Worm (Caenorhabditis elegans) whole organism, young adult: Measurements from ENCODE around the gene mec-17.

Source experiments
- B0035.1 ChIP-seq: sonication (generic microtip); optimal IDR thresholded peaks from 2 replicates; lab custom pipeline; 2016; ENCODE audit warnings: missing genetic modification characterization, mild to moderate bottlenecking, missing compliant biosample characterization, missing genotype, missing genetic modification reagents
- C17E4.6 ChIP-seq: fragments of 200-800 bp; sonication (Bioruptor generic); IDR thresholded peaks from 2 replicates; pipeline ENCODE4 v1.3.6; 2022; ENCODE audit warnings: missing genetic modification reagents, missing genetic modification characterization, missing compliant biosample characterization
- D2030.7 ChIP-seq: fragments of 200-800 bp; sonication (Bioruptor generic); IDR thresholded peaks from 2 replicates; pipeline ENCODE4 v1.3.6; 2022; ENCODE audit warnings: missing genetic modification reagents, missing genetic modification characterization, missing compliant biosample characterization
- F22D6.2 ChIP-seq: sonication (generic microtip); optimal IDR thresholded peaks from 2 replicates; lab custom pipeline; 2016; ENCODE audit warnings: mild to moderate bottlenecking, missing genetic modification characterization, missing compliant biosample characterization
- F33H1.4 ChIP-seq: fragments of 200-800 bp; sonication (Bioruptor generic); IDR thresholded peaks from 2 replicates; pipeline ENCODE4 v1.3.6; 2022; ENCODE audit warnings: missing genetic modification reagents, missing genetic modification characterization, missing compliant biosample characterization
- F39B2.1 ChIP-seq: fragments of 200-800 bp; sonication (Bioruptor generic); IDR thresholded peaks from 2 replicates; pipeline ENCODE4 v1.3.6; 2022; ENCODE audit warnings: missing genetic modification reagents, missing genetic modification characterization, missing compliant biosample characterization
- F49E8.2 ChIP-seq: sonication (generic microtip); optimal IDR thresholded peaks from 3 replicates; lab custom pipeline; 2017; ENCODE audit warnings: missing genetic modification characterization, mild to moderate bottlenecking, missing compliant biosample characterization, antibody characterized with exemption, moderate library complexity; ENCODE audit not compliant: insufficient read depth
- F52B5.7 ChIP-seq: sonication (generic microtip); optimal IDR thresholded peaks from 2 replicates; lab custom pipeline; 2016; ENCODE audit warnings: mild to moderate bottlenecking, missing genetic modification characterization, missing compliant biosample characterization
- F55B11.4 ChIP-seq: sonication (generic microtip); optimal IDR thresholded peaks from 2 replicates; lab custom pipeline; 2016; ENCODE audit warnings: missing compliant biosample characterization, missing genetic modification characterization, borderline replicate concordance; ENCODE audit not compliant: insufficient read depth
- F57A8.1 ChIP-seq: fragments of 200-800 bp; sonication (Bioruptor generic); optimal IDR thresholded peaks from 2 replicates; lab custom pipeline; 2018; ENCODE audit warnings: mild to moderate bottlenecking, missing genetic modification characterization, moderate library complexity, missing compliant biosample characterization
- T07F8.4 ChIP-seq: sonication (generic microtip); optimal IDR thresholded peaks from 2 replicates; lab custom pipeline; 2016; ENCODE audit warnings: mild to moderate bottlenecking, missing genetic modification characterization, moderate library complexity, missing compliant biosample characterization
- Y95B8A.8 ChIP-seq: fragments of 200-800 bp; sonication (Bioruptor generic); IDR thresholded peaks from 2 replicates; pipeline ENCODE4 v1.3.6; 2022; ENCODE audit warnings: missing genetic modification reagents, missing genetic modification characterization, missing compliant biosample characterization
- akir-1 ChIP-seq: fragments of 200-800 bp; sonication (Bioruptor generic); optimal IDR thresholded peaks from 2 replicates; lab custom pipeline; 2018; ENCODE audit warnings: mild to moderate bottlenecking, missing genetic modification characterization, moderate library complexity, missing compliant biosample characterization
- aptf-3 ChIP-seq: fragments of 200-800 bp; sonication (Bioruptor generic); IDR thresholded peaks from 2 replicates; pipeline ENCODE4 v1.3.6; 2022; ENCODE audit warnings: missing genetic modification characterization, missing compliant biosample characterization
- attf-6 ChIP-seq: fragments of 200-800 bp; sonication (Bioruptor generic); IDR thresholded peaks from 2 replicates; pipeline ENCODE4 v1.3.6; 2022; ENCODE audit warnings: missing genetic modification reagents, missing genetic modification characterization, missing compliant biosample characterization
- cebp-1 ChIP-seq, 2 experiments: fragments of 200-800 bp in 1 of 2; sonication (Bioruptor generic) in 1 of 2; sonication (generic microtip) in 1 of 2; IDR thresholded peaks in 1 of 2; optimal IDR thresholded peaks in 1 of 2; 2 replicates each; pipeline versions ENCODE4 v1.3.6 to Lab custom; 2017 to 2022; ENCODE audit warnings: missing compliant biosample characterization in 2 of 2, missing genetic modification characterization in 2 of 2, mild to moderate bottlenecking in 1 of 2, missing genetic modification reagents in 1 of 2, moderate library complexity in 1 of 2
- ceh-27 ChIP-seq: fragments of 200-800 bp; sonication (Bioruptor generic); optimal IDR thresholded peaks from 2 replicates; lab custom pipeline; 2018; ENCODE audit warnings: mild to moderate bottlenecking, missing genetic modification characterization, moderate library complexity, missing compliant biosample characterization
- ceh-40 ChIP-seq: fragments of 200-800 bp; sonication (Bioruptor generic); IDR thresholded peaks from 2 replicates; pipeline ENCODE4 v1.3.6; 2022; ENCODE audit warnings: missing genetic modification characterization, missing compliant biosample characterization
- ceh-58 ChIP-seq: fragments of 200-800 bp; sonication (Bioruptor generic); IDR thresholded peaks from 2 replicates; pipeline ENCODE4 v1.3.6; 2022; ENCODE audit warnings: missing genetic modification characterization, missing compliant biosample characterization
- ceh-91 ChIP-seq: fragments of 200-800 bp; sonication (Bioruptor generic); IDR thresholded peaks from 2 replicates; pipeline ENCODE4 v1.3.6; 2022; ENCODE audit warnings: missing genetic modification reagents, missing genetic modification characterization, missing compliant biosample characterization
- die-1 ChIP-seq: sonication (generic microtip); optimal IDR thresholded peaks from 2 replicates; lab custom pipeline; 2016; ENCODE audit warnings: missing genotype, mild to moderate bottlenecking, missing genetic modification characterization, missing compliant biosample characterization
- efl-1 ChIP-seq: fragments of 150-350 bp; optimal IDR thresholded peaks from 2 replicates; lab custom pipeline; 2014; ENCODE audit warnings: missing biosample characterization, missing genetic modification reagents, missing genetic modification characterization
- ekl-4 ChIP-seq: fragments of 200-800 bp; sonication (Bioruptor generic); IDR thresholded peaks from 2 replicates; pipeline ENCODE4 v1.3.6; 2022; ENCODE audit warnings: missing genetic modification reagents, missing genetic modification characterization, missing compliant biosample characterization
- hmg-20 ChIP-seq: fragments of 200-800 bp; sonication (Bioruptor generic); IDR thresholded peaks from 2 replicates; pipeline ENCODE4 v1.3.6; 2022; ENCODE audit warnings: missing genetic modification reagents, missing genetic modification characterization, missing compliant biosample characterization
- let-607 ChIP-seq, 2 experiments: fragments of 200-800 bp in 1 of 2; sonication (Bioruptor generic) in 1 of 2; sonication (generic microtip) in 1 of 2; optimal IDR thresholded peaks; 2 replicates each; lab custom pipeline; 2016 to 2018; ENCODE audit warnings: mild to moderate bottlenecking in 2 of 2, missing compliant biosample characterization in 2 of 2, missing genetic modification characterization in 2 of 2, moderate library complexity in 2 of 2, missing genotype in 1 of 2
- madf-6 ChIP-seq: fragments of 200-800 bp; sonication (Bioruptor generic); IDR thresholded peaks from 2 replicates; pipeline ENCODE4 v1.3.6; 2022; ENCODE audit warnings: missing genetic modification reagents, missing genetic modification characterization, missing compliant biosample characterization
- mel-28 ChIP-seq: sonication (generic microtip); optimal IDR thresholded peaks from 2 replicates; lab custom pipeline; 2016; ENCODE audit warnings: borderline replicate concordance, mild to moderate bottlenecking, missing genetic modification characterization, missing compliant biosample characterization
- nfya-2 ChIP-seq: fragments of 200-800 bp; sonication (Bioruptor generic); IDR thresholded peaks from 2 replicates; pipeline ENCODE4 v1.3.6; 2022; ENCODE audit warnings: missing genetic modification reagents, missing genetic modification characterization, missing compliant biosample characterization
- nhr-80 ChIP-seq: sonication (generic microtip); optimal IDR thresholded peaks from 2 replicates; lab custom pipeline; 2016; ENCODE audit warnings: missing genetic modification characterization, missing compliant biosample characterization
- rcor-1 ChIP-seq: fragments of 200-800 bp; sonication (Bioruptor generic); IDR thresholded peaks from 2 replicates; pipeline ENCODE4 v1.3.6; 2022; ENCODE audit warnings: missing genetic modification reagents, missing genetic modification characterization, missing compliant biosample characterization
- somi-1 ChIP-seq: fragments of 200-800 bp; sonication (Bioruptor generic); optimal IDR thresholded peaks from 2 replicates; lab custom pipeline; 2018; ENCODE audit warnings: mild to moderate bottlenecking, missing genetic modification characterization, missing compliant biosample characterization
- sptf-2 ChIP-seq: fragments of 200-800 bp; sonication (Bioruptor generic); optimal IDR thresholded peaks from 2 replicates; lab custom pipeline; 2018; ENCODE audit warnings: mild to moderate bottlenecking, missing genetic modification characterization, missing compliant biosample characterization
- tbx-9 ChIP-seq: sonication (generic microtip); optimal IDR thresholded peaks from 2 replicates; lab custom pipeline; 2016; ENCODE audit warnings: borderline replicate concordance, missing genetic modification characterization, inconsistent platforms, missing compliant biosample characterization
- unc-130 ChIP-seq: sonication (generic microtip); optimal IDR thresholded peaks from 2 replicates; lab custom pipeline; 2016; ENCODE audit warnings: missing genetic modification reagents, missing genetic modification characterization, missing compliant biosample characterization
- xnd-1 ChIP-seq: sonication (generic microtip); optimal IDR thresholded peaks from 2 replicates; lab custom pipeline; 2016; ENCODE audit warnings: missing genotype, missing genetic modification reagents, missing genetic modification characterization, missing compliant biosample characterization
- zim-3 ChIP-seq: sonication (generic microtip); optimal IDR thresholded peaks from 2 replicates; lab custom pipeline; 2017; ENCODE audit warnings: mild to moderate bottlenecking, missing genetic modification characterization, moderate library complexity, missing compliant biosample characterization
- ztf-22 ChIP-seq: fragments of 200-800 bp; sonication (Bioruptor generic); optimal IDR thresholded peaks from 2 replicates; lab custom pipeline; 2018; ENCODE audit warnings: mild to moderate bottlenecking, missing genetic modification characterization, moderate library complexity, missing compliant biosample characterization
- ztf-26 ChIP-seq: sonication (generic microtip); optimal IDR thresholded peaks from 2 replicates; lab custom pipeline; 2017; ENCODE audit warnings: missing genetic modification characterization, missing compliant biosample characterization

mec-17 gene

ce11 chrIV:7983728-7984346 lies 3.1 kb downstream of the mec-17 start (continued):
- TF ChIP-seq madf-6 (GFP tag; lab: Robert Waterston, UW) (peak; percentile 55), nfya-2 (GFP tag; lab: Robert Waterston, UW) (0 out of 2 replicates have a peak, but pooled peaks have one; percentile 6), ztf-26 (tag; lab: Kevin White, UChicago) (peak; percentile 23), Y95B8A.8 (0 out of 2 replicates have a peak, but pooled peaks have one; percentile 46), somi-1 (GFP tag; lab: Kevin White, UChicago) (no peak), die-1 (tag; lab: Kevin White, UChicago) (peak; percentile 17), F39B2.1 (GFP tag; lab: Robert Waterston, UW) (peak; percentile 29; the same call in 1 of the 2 replicates), aptf-3 (GFP tag; lab: Robert Waterston, UW) (no peak), F49E8.2 (tag; lab: Kevin White, UChicago) (no peak), ceh-27 (GFP tag; lab: Kevin White, UChicago) (peak; percentile 3), D2030.7 (GFP tag; lab: Robert Waterston, UW) (0 out of 2 replicates have a peak, but pooled peaks have one; percentile 28), attf-6 (GFP tag; lab: Robert Waterston, UW) (peak; percentile 60; the same call in 1 of the 2 replicates), C17E4.6 (GFP tag; lab: Robert Waterston, UW) (no peak), mel-28 (tag; lab: Kevin White, UChicago) (no peak), xnd-1 (tag; lab: Kevin White, UChicago) (peak; percentile 16), ekl-4 (0 out of 2 replicates have a peak, but pooled peaks have one; percentile 30)

DNA sequence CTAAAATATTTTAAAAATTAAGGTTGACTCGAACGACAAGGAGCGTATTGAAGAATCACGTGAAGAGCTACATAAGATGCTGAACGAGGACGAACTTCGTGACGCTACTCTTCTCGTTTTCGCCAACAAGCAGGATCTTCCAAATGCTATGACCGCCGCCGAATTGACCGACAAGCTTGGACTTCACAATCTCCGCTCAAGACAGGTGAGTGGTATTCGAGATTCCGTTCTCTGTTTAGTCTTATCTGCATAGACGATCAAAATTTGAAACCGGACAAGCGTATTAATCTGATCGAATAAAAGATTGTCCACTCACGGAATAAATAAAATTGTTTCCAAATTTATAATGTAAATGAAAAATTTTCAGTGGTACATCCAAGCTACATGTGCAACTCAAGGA lies 4.0 kb downstream of the mec-17 start:
- TF ChIP-seq ceh-58 (GFP tag; lab: Robert Waterston, UW) (0 out of 2 replicates have a peak, but pooled peaks have one; percentile 37), rcor-1 (no peak)

DNA sequence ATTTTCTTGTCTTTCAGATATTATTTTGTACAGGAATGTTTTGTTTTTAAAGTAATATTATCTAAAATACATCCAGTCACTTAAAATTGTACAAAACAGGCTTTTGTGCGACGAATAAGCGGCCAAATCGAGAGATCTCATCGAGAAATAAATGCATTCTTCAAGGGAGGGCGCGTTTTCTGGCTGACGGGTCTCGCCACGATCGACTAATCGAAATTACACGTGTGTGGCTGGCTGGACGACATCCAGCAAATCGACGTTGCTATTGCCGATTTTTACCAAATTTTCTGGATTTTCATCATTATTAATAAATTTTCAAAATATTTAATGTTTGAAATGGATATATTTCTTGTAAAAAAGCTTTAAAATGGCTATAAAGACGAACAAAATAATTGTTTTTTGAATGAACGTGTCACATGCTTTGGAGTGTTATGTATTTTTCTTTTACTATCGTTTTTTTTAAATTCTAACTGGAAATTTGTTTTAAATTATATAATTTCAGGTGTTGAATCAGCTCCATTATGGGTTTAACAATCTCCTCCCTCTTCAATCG lies 4.9 kb downstream of the mec-17 start, which contains the start of gene arf-5:
TSS of gene arf-5 (plus strand) at position 503 of the 553 bp plus-strand sequence.
- TF ChIP-seq akir-1 (GFP tag; lab: Kevin White, UChicago) (no peak), ztf-22 (GFP tag; lab: Kevin White, UChicago) (no peak), nhr-80 (tag; lab: Kevin White, UChicago) (peak; percentile 2), let-607 (tag; optimal IDR thresholded peaks at IDR 0.05; lab: Kevin White, UChicago) (peak; percentile 70 to 88), ceh-27 (GFP tag; lab: Kevin White, UChicago) (peak; percentile 13), efl-1 (peak; percentile 11), F33H1.4 (peak; percentile 73)

DNA sequence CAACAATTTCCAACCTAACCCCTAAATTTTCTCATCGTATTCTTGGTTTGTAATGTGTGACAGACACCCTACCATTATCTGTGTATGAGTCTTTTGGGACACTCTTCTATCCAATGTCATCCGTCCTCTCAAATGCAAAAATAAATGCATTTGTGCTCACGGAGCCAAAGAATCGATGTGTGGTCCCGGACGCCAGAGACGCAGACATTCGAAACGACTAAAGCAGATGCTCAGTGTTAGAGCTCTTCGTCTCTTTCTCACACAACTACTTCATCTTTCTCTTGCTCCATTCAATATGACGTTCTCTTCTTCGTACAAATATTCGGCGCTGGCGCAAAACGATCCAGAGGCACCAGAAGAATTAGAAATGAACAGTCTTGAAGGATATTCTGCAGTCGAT lies 7.4 kb downstream of the mec-17 start, which contains the start of gene unc-24:
TSS of gene unc-24 (plus strand) at position 283 of the 400 bp plus-strand sequence.
- TF ChIP-seq zim-3 (tag; lab: Kevin White, UChicago) (no peak), ceh-91 (GFP tag; lab: Robert Waterston, UW) (no peak)

DNA sequence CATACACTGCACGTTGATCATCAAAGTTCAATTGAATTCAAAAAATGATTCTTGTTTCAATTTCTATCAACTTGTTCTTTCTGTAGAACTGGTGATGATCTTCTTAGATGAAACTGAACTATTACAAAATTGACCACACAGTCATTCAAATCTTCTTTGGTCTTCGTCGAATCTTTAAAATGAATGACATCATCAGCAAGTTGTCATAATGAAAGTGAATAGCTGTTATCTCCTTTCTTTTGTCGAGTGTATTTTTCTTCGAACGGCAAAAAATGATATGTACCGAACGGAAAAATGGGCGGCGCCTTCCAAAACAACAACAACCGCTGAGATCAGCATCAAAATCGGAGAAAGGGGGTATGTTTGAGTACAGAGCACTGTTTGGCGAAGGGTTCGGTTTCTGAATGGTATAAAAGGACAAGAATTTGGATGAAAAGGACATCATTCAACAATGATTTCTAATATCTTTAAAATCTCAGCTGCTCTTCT lies 9.5 kb downstream of the mec-17 start, which contains the start of gene ora-1:
TSS of gene ora-1 (plus strand) at position 439 of the 489 bp plus-strand sequence.
- TF ChIP-seq F55B11.4 (tag; lab: Kevin White, UChicago) (no peak), nhr-80 (tag; lab: Kevin White, UChicago) (no peak), B0035.1 (tag; lab: Kevin White, UChicago) (no peak), cebp-1 (GFP tag; IDR thresholded peaks at IDR 0.05; lab: Robert Waterston, UW) (no peak), cebp-1 (tag; optimal IDR thresholded peaks at IDR 0.05; lab: Kevin White, UChicago) (no peak), die-1 (tag; lab: Kevin White, UChicago) (no peak), F57A8.1 (GFP tag; lab: Kevin White, UChicago) (no peak), F52B5.7 (no peak), F22D6.2 (tag; lab: Kevin White, UChicago) (no peak), unc-130 (GFP tag; lab: Kevin White, UChicago) (no peak), ceh-40 (GFP tag; lab: Robert Waterston, UW) (no peak), xnd-1 (tag; lab: Kevin White, UChicago) (no peak), F49E8.2 (tag; lab: Kevin White, UChicago) (no peak), hmg-20 (GFP tag; lab: Robert Waterston, UW) (no peak), tbx-9 (tag; lab: Kevin White, UChicago) (no peak), efl-1 (no peak), T07F8.4 (tag; lab: Kevin White, UChicago) (no peak), nfya-2 (GFP tag; lab: Robert Waterston, UW) (no peak), sptf-2 (no peak)
